Worm (Caenorhabditis elegans) whole organism, midembryonic: ENCODE results near the gene haf-7.

Experiments
- T22C8.4 ChIP-seq: fragments of 200-800 bp; sonication (Bioruptor generic); IDR thresholded peaks from 2 replicates; pipeline ENCODE4 v1.3.6; 2022; ENCODE audit warnings: missing genetic modification characterization, missing compliant biosample characterization
- flt-1 ChIP-seq: fragments of 200-800 bp; sonication (Bioruptor generic); IDR thresholded peaks from 2 replicates; pipeline ENCODE4 v1.3.6; 2022; ENCODE audit warnings: missing genetic modification characterization, missing compliant biosample characterization
- klf-2 ChIP-seq: fragments of 200-800 bp; sonication (Bioruptor generic); conservative IDR thresholded peaks from 2 replicates; pipeline ENCODE4 v1.3.6; 2022; ENCODE audit warnings: missing genetic modification reagents, missing genetic modification characterization, missing compliant biosample characterization
- med-1 ChIP-seq: sonication (generic microtip); optimal IDR thresholded peaks from 2 replicates; lab custom pipeline; 2017; ENCODE audit warnings: missing genetic modification characterization, mild to moderate bottlenecking, missing compliant biosample characterization, antibody characterized with exemption, missing genetic modification reagents; ENCODE audit not compliant: insufficient read depth
- ztf-29 ChIP-seq: fragments of 200-800 bp; sonication (Bioruptor generic); IDR thresholded peaks from 2 replicates; pipeline ENCODE4 v1.3.6; 2022; ENCODE audit warnings: missing genetic modification reagents, missing genetic modification characterization, missing compliant biosample characterization

- TF ChIP-seq klf-2 (GFP tag; lab: Robert Waterston, UW) (no peak), ztf-29 (GFP tag; lab: Robert Waterston, UW) (no peak), flt-1 (GFP tag; lab: Robert Waterston, UW) (no peak), med-1 (no peak), T22C8.4 (no peak)
These were observed 10.5 kb upstream of the haf-7 start for ce11 chrV:14762563-14762962.
